Worm (Caenorhabditis elegans) whole organism, L1 larva: Measurements from ENCODE around the gene piki-1.

Experiments
- C34B4.2 ChIP-seq: sonication (generic microtip); optimal IDR thresholded peaks from 2 replicates; lab custom pipeline; 2017; ENCODE audit warnings: mild to moderate bottlenecking, missing genetic modification characterization, missing compliant biosample characterization
- F16B12.6 ChIP-seq: fragments of 150-350 bp; optimal IDR thresholded peaks from 2 replicates; lab custom pipeline; 2014; ENCODE audit warnings: missing biosample characterization, missing genetic modification characterization
- alr-1 ChIP-seq: fragments of 200-800 bp; sonication (Bioruptor generic); optimal IDR thresholded peaks from 2 replicates; lab custom pipeline; 2018; ENCODE audit warnings: borderline replicate concordance, mild to moderate bottlenecking, missing genetic modification characterization, missing compliant biosample characterization
- ama-1 ChIP-seq: fragments of 150-350 bp; optimal IDR thresholded peaks from 2 replicates; lab custom pipeline; 2014
- blmp-1 ChIP-seq: fragments of 150-350 bp; optimal IDR thresholded peaks from 2 replicates; lab custom pipeline; 2014; ENCODE audit warnings: missing biosample characterization, missing genetic modification characterization
- dpl-1 ChIP-seq, 3 experiments: fragments of 150-350 bp in 2 of 3; sonication (generic microtip) in 1 of 3; optimal IDR thresholded peaks; 2 replicates each; lab custom pipeline; 2014 to 2017; ENCODE audit warnings: missing biosample characterization in 3 of 3, missing genetic modification characterization in 3 of 3, missing genetic modification reagents in 3 of 3
- dsc-1 ChIP-seq: sonication (generic microtip); optimal IDR thresholded peaks from 2 replicates; lab custom pipeline; 2016; ENCODE audit warnings: mild to moderate bottlenecking, missing genetic modification characterization, missing compliant biosample characterization
- efl-1 ChIP-seq, 4 experiments: fragments of 150-350 bp; optimal IDR thresholded peaks in 3 of 4; peaks in 1 of 4; 1 replicate in 1 of 4; 2 replicates in 3 of 4; lab custom pipeline; 2014; ENCODE audit warnings: missing biosample characterization in 2 of 4, missing genetic modification characterization in 2 of 4, missing genetic modification reagents in 2 of 4
- fkh-4 ChIP-seq: sonication (generic microtip); optimal IDR thresholded peaks from 2 replicates; lab custom pipeline; 2016; ENCODE audit warnings: missing compliant biosample characterization, missing genetic modification characterization, borderline replicate concordance
- fkh-8 ChIP-seq: sonication (generic microtip); optimal IDR thresholded peaks from 2 replicates; lab custom pipeline; 2016; ENCODE audit warnings: mild to moderate bottlenecking, missing genetic modification characterization, missing compliant biosample characterization
- grh-1 ChIP-seq: fragments of 200-800 bp; sonication (Bioruptor generic); IDR thresholded peaks from 2 replicates; pipeline ENCODE4 v1.3.6; 2022; ENCODE audit warnings: missing genetic modification reagents, missing genetic modification characterization, missing compliant biosample characterization
- hlh-17 ChIP-seq: fragments of 200-800 bp; sonication (Bioruptor generic); optimal IDR thresholded peaks from 2 replicates; lab custom pipeline; 2018; ENCODE audit warnings: missing genetic modification characterization, mild to moderate bottlenecking, missing compliant biosample characterization, moderate library complexity, borderline replicate concordance
- lin-14 ChIP-seq: fragments of 200-800 bp; sonication (Bioruptor generic); optimal IDR thresholded peaks from 2 replicates; lab custom pipeline; 2018; ENCODE audit warnings: mild to moderate bottlenecking, missing genetic modification characterization, moderate library complexity, missing compliant biosample characterization
- lin-35 ChIP-seq, 2 experiments: fragments of 150-350 bp; optimal IDR thresholded peaks; 2 replicates each; lab custom pipeline; 2014; ENCODE audit warnings: missing biosample characterization in 2 of 2, missing genetic modification characterization in 2 of 2, missing genetic modification reagents in 2 of 2
- lsy-2 ChIP-seq, 2 experiments: fragments of 150-350 bp; optimal IDR thresholded peaks; 2 replicates each; lab custom pipeline; 2014; ENCODE audit warnings: missing biosample characterization in 2 of 2, missing genetic modification characterization in 2 of 2
- mep-1 ChIP-seq: fragments of 150-350 bp; optimal IDR thresholded peaks from 2 replicates; lab custom pipeline; 2014; ENCODE audit warnings: missing biosample characterization, missing genetic modification characterization
- nhr-20 ChIP-seq: sonication (generic microtip); optimal IDR thresholded peaks from 2 replicates; lab custom pipeline; 2016; ENCODE audit warnings: mild to moderate bottlenecking, missing genetic modification characterization, missing compliant biosample characterization
- nhr-47 ChIP-seq: sonication (generic microtip); optimal IDR thresholded peaks from 2 replicates; lab custom pipeline; 2016; ENCODE audit warnings: mild to moderate bottlenecking, missing genetic modification characterization, moderate library complexity, missing compliant biosample characterization
- nhr-71 ChIP-seq: sonication (generic microtip); optimal IDR thresholded peaks from 2 replicates; lab custom pipeline; 2016; ENCODE audit warnings: mild to moderate bottlenecking, missing genetic modification characterization, moderate library complexity, missing compliant biosample characterization
- nhr-84 ChIP-seq: sonication (generic microtip); optimal IDR thresholded peaks from 2 replicates; lab custom pipeline; 2017; ENCODE audit warnings: missing biosample characterization, missing genetic modification characterization
- nhr-85 ChIP-seq: sonication (generic microtip); peaks from one replicate; lab custom pipeline; 2016; ENCODE audit warnings: missing genetic modification characterization, inconsistent platforms, missing compliant biosample characterization
- nhr-90 ChIP-seq: sonication (generic microtip); optimal IDR thresholded peaks from 2 replicates; lab custom pipeline; 2016; ENCODE audit warnings: mild to moderate bottlenecking, missing genetic modification characterization, missing compliant biosample characterization; ENCODE audit not compliant: poor library complexity
- pax-3 ChIP-seq: fragments of 200-800 bp; sonication (Bioruptor generic); optimal IDR thresholded peaks from 2 replicates; lab custom pipeline; 2018; ENCODE audit warnings: mild to moderate bottlenecking, missing genetic modification characterization, moderate library complexity, missing compliant biosample characterization
- rnt-1 ChIP-seq: sonication (generic microtip); optimal IDR thresholded peaks from 2 replicates; lab custom pipeline; 2016; ENCODE audit warnings: mild to moderate bottlenecking, missing genetic modification characterization, moderate library complexity, missing compliant biosample characterization
- skn-1 ChIP-seq: fragments of 150-350 bp; optimal IDR thresholded peaks from 2 replicates; lab custom pipeline; 2014; ENCODE audit warnings: missing biosample characterization, missing genetic modification characterization
- snpc-4 ChIP-seq: fragments of 150-350 bp; optimal IDR thresholded peaks from 2 replicates; lab custom pipeline; 2014; ENCODE audit warnings: missing biosample characterization, missing genetic modification characterization
- snu-23 ChIP-seq: sonication (generic microtip); optimal IDR thresholded peaks from 2 replicates; lab custom pipeline; 2016; ENCODE audit warnings: missing genetic modification characterization, missing compliant biosample characterization
- sox-4 ChIP-seq: sonication (generic microtip); optimal IDR thresholded peaks from 2 replicates; lab custom pipeline; 2016; ENCODE audit warnings: missing genetic modification characterization, missing compliant biosample characterization
- swsn-7 ChIP-seq: sonication (generic microtip); optimal IDR thresholded peaks from 2 replicates; lab custom pipeline; 2016; ENCODE audit warnings: missing genetic modification characterization, missing compliant biosample characterization
- tbx-2 ChIP-seq: sonication (generic microtip); optimal IDR thresholded peaks from 2 replicates; lab custom pipeline; 2016; ENCODE audit warnings: missing genetic modification characterization, missing compliant biosample characterization
- tlp-1 ChIP-seq: fragments of 150-350 bp; optimal IDR thresholded peaks from 2 replicates; lab custom pipeline; 2014; ENCODE audit warnings: missing biosample characterization, missing genetic modification characterization
- unc-130 ChIP-seq: fragments of 150-350 bp; optimal IDR thresholded peaks from 2 replicates; lab custom pipeline; 2017; ENCODE audit warnings: missing biosample characterization, missing genetic modification characterization, inconsistent platforms
- unc-30 ChIP-seq: sonication (generic microtip); optimal IDR thresholded peaks from 2 replicates; lab custom pipeline; 2017; ENCODE audit warnings: missing biosample characterization, missing genetic modification characterization
- unc-86 ChIP-seq: sonication (generic microtip); optimal IDR thresholded peaks from 2 replicates; lab custom pipeline; 2016; ENCODE audit warnings: missing genetic modification characterization, missing compliant biosample characterization
- zag-1 ChIP-seq: fragments of 150-350 bp; optimal IDR thresholded peaks from 2 replicates; lab custom pipeline; 2014; ENCODE audit warnings: missing biosample characterization, missing genetic modification characterization
- zip-4 ChIP-seq: fragments of 200-800 bp; sonication (Bioruptor generic); optimal IDR thresholded peaks from 2 replicates; lab custom pipeline; 2018; ENCODE audit warnings: mild to moderate bottlenecking, missing genetic modification characterization, moderate library complexity, missing compliant biosample characterization
- ztf-4 ChIP-seq: fragments of 150-350 bp; optimal IDR thresholded peaks from 2 replicates; lab custom pipeline; 2014; ENCODE audit warnings: missing biosample characterization, missing genetic modification characterization

The piki-1 gene

DNA sequence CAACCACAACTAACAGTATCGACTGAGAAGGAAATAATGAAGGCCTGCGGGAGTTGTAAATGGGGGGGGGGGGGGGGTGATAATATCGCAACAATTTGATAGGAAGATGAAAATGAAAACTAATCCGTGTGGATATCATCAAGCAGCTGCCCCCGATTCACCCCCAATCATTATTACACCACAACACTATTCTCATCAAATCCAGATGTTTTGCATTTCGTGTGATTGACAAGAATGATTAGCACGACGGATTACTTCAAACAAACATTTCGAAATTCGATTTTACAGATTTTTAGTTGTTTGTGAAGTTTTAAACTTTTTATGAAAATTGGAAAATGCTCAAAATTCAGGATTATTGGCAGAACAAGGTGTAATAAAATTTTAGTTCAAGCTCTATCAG lies 22.1 kb downstream of the piki-1 start:
- TF ChIP-seq F16B12.6 (tag; lab: Kevin White, UChicago) (no peak), swsn-7 (no peak), dsc-1 (tag; lab: Kevin White, UChicago) (peak; percentile 96), ztf-4 (tag; lab: Kevin White, UChicago) (no peak), dpl-1 (GFP tag; optimal IDR thresholded peaks at IDR 0.05; lab: Kevin White, UChicago) (no peak), skn-1 (tag; lab: Kevin White, UChicago) (peak; percentile 2), unc-86 (tag; lab: Kevin White, UChicago) (no peak), unc-130 (tag; lab: Kevin White, UChicago) (peak; percentile 21), lsy-2 (tag; optimal IDR thresholded peaks at IDR 0.05; lab: Kevin White, UChicago) (no peak), rnt-1 (tag; lab: Kevin White, UChicago) (peak; percentile 56), tlp-1 (tag; lab: Kevin White, UChicago) (no peak), fkh-4 (tag; lab: Kevin White, UChicago) (peak; percentile 88), lin-14 (peak; percentile 28), hlh-17 (GFP tag; lab: Kevin White, UChicago) (no peak), nhr-84 (tag; lab: Kevin White, UChicago) (no peak)

DNA sequence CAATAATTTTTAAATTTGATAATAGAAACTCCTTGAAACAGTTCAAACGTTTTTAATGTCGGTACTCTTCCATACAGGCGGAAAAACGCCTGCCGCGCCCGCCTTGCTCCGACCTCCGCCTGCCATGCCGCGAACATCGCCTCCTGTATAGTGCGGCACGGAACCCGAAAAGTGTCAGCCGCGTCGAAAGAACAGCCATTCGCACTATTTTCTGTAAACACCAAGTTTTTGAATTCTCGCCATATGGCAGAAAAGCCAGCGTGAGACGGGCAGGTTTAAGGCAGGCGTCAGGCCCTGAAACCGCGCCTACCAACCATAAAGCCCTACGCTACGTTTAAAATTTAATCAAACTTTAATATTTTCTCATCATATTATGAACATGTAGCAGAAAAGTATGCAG lies 23.4 kb downstream of the piki-1 start:
- TF ChIP-seq nhr-71 (tag; lab: Kevin White, UChicago) (no peak), efl-1 (optimal IDR thresholded peaks at IDR 0.05; lab: Kevin White, UChicago) (no peak), efl-1 (GFP tag; optimal IDR thresholded peaks at IDR 0.05 in 1 of 2; lab: Kevin White, UChicago) (peak in 1 of 2 experiments; percentile 71), unc-86 (tag; lab: Kevin White, UChicago) (no peak), snpc-4 (tag; lab: Kevin White, UChicago) (peak; percentile 39), nhr-90 (tag; lab: Kevin White, UChicago) (no peak), skn-1 (tag; lab: Kevin White, UChicago) (no peak)
- TF ChIP-seq, all 84 proteins: peak for 2

DNA sequence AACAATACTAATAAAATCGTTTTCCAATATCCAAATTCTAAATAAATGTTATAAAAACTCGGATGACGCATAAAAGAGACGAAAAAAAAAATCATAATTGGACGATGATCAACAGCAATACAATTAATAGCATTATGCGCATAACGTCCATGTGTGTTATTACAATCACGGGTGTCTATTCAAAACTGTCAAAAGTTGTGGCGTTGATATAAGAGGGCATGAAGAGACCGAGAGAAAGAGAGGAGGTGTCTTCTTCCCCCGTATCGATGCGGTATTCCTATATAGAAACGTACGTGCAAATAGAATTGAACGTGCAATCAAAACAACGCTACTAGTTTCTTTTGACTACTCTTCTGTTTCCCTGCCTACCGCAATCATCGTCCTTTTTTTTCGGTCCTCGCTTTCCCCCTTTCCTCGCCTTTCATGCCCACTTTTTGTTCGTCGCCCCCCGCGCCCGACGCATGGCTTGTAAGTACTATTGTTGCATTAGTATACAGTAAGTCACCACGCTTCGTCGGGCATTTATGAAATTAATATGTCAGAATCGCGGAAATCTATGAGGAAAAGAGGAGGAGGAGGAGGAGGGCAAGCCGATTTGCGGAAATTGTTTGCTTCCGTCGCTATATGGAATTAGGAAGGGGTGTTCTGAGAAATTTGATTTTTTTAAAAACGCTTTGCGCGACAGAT lies 24.2 kb downstream of the piki-1 start:
- TF ChIP-seq unc-30 (tag; lab: Kevin White, UChicago), result no peak
- TF ChIP-seq mep-1 (tag; lab: Kevin White, UChicago), result peak; percentile 36
- peak; percentile 22 for TF ChIP-seq nhr-20 (tag; lab: Kevin White, UChicago)
- peak; percentile 7 for TF ChIP-seq blmp-1
- TF ChIP-seq lin-14, result peak; percentile 56
- no peak for TF ChIP-seq snpc-4 (tag; lab: Kevin White, UChicago)
- TF ChIP-seq ama-1 (lab: Kevin White, UChicago), result no peak
- peak in 1 of 2 experiments; percentile 21 for TF ChIP-seq lin-35 (GFP tag; optimal IDR thresholded peaks at IDR 0.05; lab: Kevin White, UChicago)
- no peak for TF ChIP-seq hlh-17 (GFP tag; lab: Kevin White, UChicago)
- no peak for TF ChIP-seq pax-3 (tag; lab: Kevin White, UChicago)
- no peak for TF ChIP-seq tbx-2 (tag; lab: Kevin White, UChicago)
- no peak for TF ChIP-seq sox-4 (tag; lab: Kevin White, UChicago)
- TF ChIP-seq nhr-90 (tag; lab: Kevin White, UChicago), result no peak
- TF ChIP-seq efl-1 (optimal IDR thresholded peaks at IDR 0.05; lab: Kevin White, UChicago), result no peak
- peak in 1 of 2 experiments; percentile 91 for TF ChIP-seq efl-1 (GFP tag; optimal IDR thresholded peaks at IDR 0.05 in 1 of 2; lab: Kevin White, UChicago)
- peak; percentile 2 for TF ChIP-seq skn-1 (tag; lab: Kevin White, UChicago)
- peak; percentile 33 for TF ChIP-seq snu-23
- TF ChIP-seq nhr-85 (tag; lab: Kevin White, UChicago), result peak; percentile 86
- no peak for TF ChIP-seq grh-1 (GFP tag; lab: Robert Waterston, UW)
- no peak for TF ChIP-seq fkh-8 (tag; lab: Kevin White, UChicago)
- TF ChIP-seq C34B4.2, result no peak

DNA sequence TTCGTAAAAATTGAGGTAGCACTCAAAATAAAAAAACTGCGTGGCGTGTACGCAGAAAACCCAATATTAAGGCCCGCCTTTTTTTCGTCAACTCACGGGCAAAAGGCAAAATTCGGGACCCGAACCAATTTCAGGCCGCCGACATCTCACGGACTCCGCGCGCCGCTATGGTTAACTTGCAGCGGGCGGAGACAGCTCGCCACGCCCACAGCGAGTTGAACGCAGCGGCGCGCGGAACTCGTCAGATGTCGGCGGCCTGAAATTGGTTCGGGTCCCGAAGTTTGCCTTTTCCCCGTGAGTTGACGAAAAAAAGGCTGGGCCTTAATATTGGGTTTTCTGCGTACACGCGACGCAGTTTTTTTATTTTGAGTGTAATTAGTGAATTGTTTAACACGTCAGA lies 25.1 kb downstream of the piki-1 start:
- TF ChIP-seq lin-35 (GFP tag; optimal IDR thresholded peaks at IDR 0.05; lab: Kevin White, UChicago) (no peak), ztf-4 (tag; lab: Kevin White, UChicago) (no peak), snpc-4 (tag; lab: Kevin White, UChicago) (peak; percentile 0), zip-4 (GFP tag; lab: Kevin White, UChicago) (no peak), zag-1 (tag; lab: Kevin White, UChicago) (no peak), alr-1 (tag; lab: Kevin White, UChicago) (no peak), nhr-47 (tag; lab: Kevin White, UChicago) (no peak)
- TF ChIP-seq, all 84 proteins: peak for 1
